Fruit fly (Drosophila melanogaster) whole organism, pupa: ENCODE data around the gene Nplp2.

Source experiments
- CG12605 ChIP-seq: fragments of 200-800 bp; sonication (Bioruptor generic); IDR thresholded peaks from 2 replicates; pipeline ENCODE4 v1.3.6; 2022; ENCODE audit warnings: missing biosample characterization, missing genetic modification characterization
- CG13204 ChIP-seq: fragments of 200-800 bp; sonication (Bioruptor generic); optimal IDR thresholded peaks from 2 replicates; lab custom pipeline; 2018; ENCODE audit warnings: missing biosample characterization, mild to moderate bottlenecking, missing genetic modification characterization, moderate library complexity
- CG4496 ChIP-seq: fragments of 200-800 bp; sonication (Bioruptor generic); IDR thresholded peaks from 3 replicates; pipeline ENCODE4 v1.3.6; 2022; ENCODE audit warnings: missing biosample characterization, missing genetic modification characterization
- CG8159 ChIP-seq: fragments of 200-800 bp; sonication (Bioruptor generic); optimal IDR thresholded peaks from 3 replicates; lab custom pipeline; 2018; ENCODE audit warnings: missing biosample characterization, mild to moderate bottlenecking, missing genetic modification characterization, moderate library complexity
- CG9948 ChIP-seq: fragments of 200-800 bp; sonication (Bioruptor generic); optimal IDR thresholded peaks from 2 replicates; lab custom pipeline; 2018; ENCODE audit warnings: missing biosample characterization, mild to moderate bottlenecking, missing genetic modification characterization, moderate library complexity
- D1 ChIP-seq: fragments of 200-800 bp; sonication (Bioruptor generic); optimal IDR thresholded peaks from 2 replicates; lab custom pipeline; 2018; ENCODE audit warnings: missing biosample characterization, mild to moderate bottlenecking, missing genetic modification characterization, moderate library complexity
- EcR ChIP-seq: fragments of 200-800 bp; sonication (Bioruptor generic); optimal IDR thresholded peaks from 3 replicates; lab custom pipeline; 2019; ENCODE audit warnings: missing biosample characterization, missing genetic modification characterization, mild to moderate bottlenecking, moderate library complexity, missing genetic modification reagents
- Pif1B ChIP-seq: fragments of 200-800 bp; sonication (Bioruptor generic); optimal IDR thresholded peaks from 3 replicates; lab custom pipeline; 2016; ENCODE audit warnings: missing biosample characterization, missing genetic modification characterization
- fd96Ca ChIP-seq: fragments of 200-800 bp; sonication (Bioruptor generic); IDR thresholded peaks from 3 replicates; pipeline ENCODE4 v1.3.6; 2022; ENCODE audit warnings: missing biosample characterization, missing genetic modification characterization
- rn ChIP-seq: fragments of 200-800 bp; sonication (Bioruptor generic); IDR thresholded peaks from 2 replicates; pipeline ENCODE4 v1.3.6; 2022; ENCODE audit warnings: missing biosample characterization, missing genetic modification characterization

dm6 chr3L:13348733-13349132, 7.4 kb upstream of the Nplp2 start, which contains the start of gene CG17687:
- TF ChIP-seq CG8159 (tag; lab: Kevin White, UChicago) (no peak), CG12605 (no peak), Pif1B (GFP tag; lab: Kevin White, UChicago) (no peak), CG13204 (GFP tag; lab: Kevin White, UChicago) (no peak), CG9948 (no peak), EcR (GFP tag; lab: Kevin White, UChicago) (no peak), D1 (tag; lab: Kevin White, UChicago) (no peak), CG4496 (no peak), rn (no peak), fd96Ca (no peak)
